Fruit fly (Drosophila melanogaster) whole organism, wandering third instar larva: ENCODE results near the gene RecQ4.
A peak's percentile ranks its signal among the peaks of the same experiment; 100 is the strongest.

ENCODE experiments used
- Abd-B ChIP-seq: fragments of >200 bp; optimal IDR thresholded peaks from 2 replicates; lab custom pipeline; 2017; ENCODE audit warnings: missing biosample characterization, missing genetic modification characterization
- CG32264 ChIP-seq: fragments of 200-800 bp; sonication (Bioruptor generic); optimal IDR thresholded peaks from 2 replicates; lab custom pipeline; 2016; ENCODE audit warnings: missing biosample characterization, missing genetic modification characterization
- CG9705 ChIP-seq: fragments of 200-800 bp; sonication (Bioruptor generic); optimal IDR thresholded peaks from 2 replicates; lab custom pipeline; 2018; ENCODE audit warnings: missing biosample characterization, mild to moderate bottlenecking, missing genetic modification characterization
- CrebA ChIP-seq: fragments of 200-800 bp; sonication (Bioruptor generic); optimal IDR thresholded peaks from 2 replicates; lab custom pipeline; 2016; ENCODE audit warnings: missing biosample characterization, mild to moderate bottlenecking, missing genetic modification characterization, borderline replicate concordance
- Dfd ChIP-seq: fragments of >200 bp; optimal IDR thresholded peaks from 2 replicates; lab custom pipeline; 2017; ENCODE audit warnings: missing biosample characterization, missing genetic modification characterization
- Dif ChIP-seq: fragments of 200-275, 200-300 bp; sonication (Bioruptor generic); optimal IDR thresholded peaks from 2 replicates; lab custom pipeline; 2018; ENCODE audit warnings: missing biosample characterization, missing genetic modification characterization; ENCODE audit not compliant: partially characterized antibody
- GATAd ChIP-seq: sonication (Bioruptor generic); optimal IDR thresholded peaks from 2 replicates; lab custom pipeline; 2016; ENCODE audit warnings: missing biosample characterization, missing genetic modification characterization
- HLH106 ChIP-seq: fragments of 200-800 bp; optimal IDR thresholded peaks from 3 replicates; lab custom pipeline; 2019; ENCODE audit warnings: missing biosample characterization, mild to moderate bottlenecking, missing genetic modification characterization, moderate library complexity
- Hnf4 ChIP-seq: fragments of 200-800 bp; sonication (Bioruptor generic); optimal IDR thresholded peaks from 2 replicates; lab custom pipeline; 2016; ENCODE audit warnings: missing biosample characterization, mild to moderate bottlenecking, missing genetic modification characterization
- Hr78 ChIP-seq: fragments of >200 bp; optimal IDR thresholded peaks from 2 replicates; lab custom pipeline; 2017; ENCODE audit warnings: missing biosample characterization, missing genetic modification characterization
- Hr83 ChIP-seq: fragments of 200-300 bp; sonication (Bioruptor generic); optimal IDR thresholded peaks from 2 replicates; lab custom pipeline; 2016; ENCODE audit warnings: missing biosample characterization, mild to moderate bottlenecking, missing genetic modification characterization, moderate library complexity; ENCODE audit not compliant: poor library complexity, severe bottlenecking
- Jra ChIP-seq: sonication (Bioruptor generic); optimal IDR thresholded peaks from 2 replicates; lab custom pipeline; 2016; ENCODE audit warnings: missing biosample characterization, missing genetic modification characterization
- Mio ChIP-seq: sonication (Bioruptor generic); optimal IDR thresholded peaks from 2 replicates; lab custom pipeline; 2016; ENCODE audit warnings: missing biosample characterization, missing genetic modification characterization
- Myc ChIP-seq: fragments of >200 bp; optimal IDR thresholded peaks from 2 replicates; lab custom pipeline; 2017
- N ChIP-seq: fragments of >200 bp; optimal IDR thresholded peaks from 2 replicates; lab custom pipeline; 2018; ENCODE audit warnings: missing biosample characterization, missing external identifiers, missing genetic modification characterization
- OdsH ChIP-seq: fragments of 200-800 bp; sonication (Bioruptor generic); optimal IDR thresholded peaks from 2 replicates; lab custom pipeline; 2016; ENCODE audit warnings: missing biosample characterization, mild to moderate bottlenecking, missing genetic modification characterization
- Rel ChIP-seq, 2 experiments: fragments of 200-800 bp; sonication (Bioruptor generic) in 1 of 2; optimal IDR thresholded peaks; 2 replicates in 1 of 2; 3 replicates in 1 of 2; lab custom pipeline; 2016 to 2019; ENCODE audit warnings: mild to moderate bottlenecking in 2 of 2, missing biosample characterization in 2 of 2, missing genetic modification characterization in 2 of 2, moderate library complexity in 1 of 2
- Sp1 ChIP-seq: fragments of 200-800 bp; sonication (Bioruptor generic); optimal IDR thresholded peaks from 3 replicates; lab custom pipeline; 2019; ENCODE audit warnings: missing biosample characterization, mild to moderate bottlenecking, missing genetic modification characterization, moderate library complexity
- Vsx2 ChIP-seq: fragments of 200-300, 225-300 bp; sonication (Bioruptor generic); optimal IDR thresholded peaks from 2 replicates; lab custom pipeline; 2018; ENCODE audit warnings: missing biosample characterization, missing genetic modification characterization; ENCODE audit not compliant: partially characterized antibody
- br ChIP-seq: fragments of 200-800 bp; sonication (Bioruptor generic); optimal IDR thresholded peaks from 2 replicates; lab custom pipeline; 2016; ENCODE audit warnings: missing biosample characterization, missing genetic modification characterization
- brk ChIP-seq: fragments of 200-800 bp; sonication (Bioruptor generic); optimal IDR thresholded peaks from 2 replicates; lab custom pipeline; 2016; ENCODE audit warnings: missing biosample characterization, mild to moderate bottlenecking, missing genetic modification characterization
- dl ChIP-seq, 2 experiments: fragments of 175-275, 200-275 bp in 1 of 2; fragments of 200-275 bp in 1 of 2; sonication (Bioruptor generic); optimal IDR thresholded peaks; lab custom pipeline; 2018; ENCODE audit warnings: mild to moderate bottlenecking in 2 of 2, missing biosample characterization in 2 of 2, missing genetic modification characterization in 2 of 2, moderate library complexity in 2 of 2; ENCODE audit not compliant: partially characterized antibody in 2 of 2, insufficient read depth in 1 of 2
- dmrt93B ChIP-seq: fragments of 200-800 bp; sonication (Bioruptor generic); optimal IDR thresholded peaks from 2 replicates; lab custom pipeline; 2018; ENCODE audit warnings: missing biosample characterization, mild to moderate bottlenecking, missing genetic modification characterization
- dsf ChIP-seq: sonication (Bioruptor generic); optimal IDR thresholded peaks from 2 replicates; lab custom pipeline; 2016; ENCODE audit warnings: missing biosample characterization, missing genetic modification characterization, borderline replicate concordance
- ey ChIP-seq: fragments of 200-800 bp; sonication (Bioruptor generic); optimal IDR thresholded peaks from 2 replicates; lab custom pipeline; 2016; ENCODE audit warnings: missing biosample characterization, missing genetic modification characterization
- foxo ChIP-seq, 2 experiments: fragments of 200-800 bp; sonication (Bioruptor generic); optimal IDR thresholded peaks; 2 replicates in 1 of 2; 3 replicates in 1 of 2; lab custom pipeline; 2016 to 2017; ENCODE audit warnings: missing biosample characterization in 2 of 2, missing genetic modification characterization in 2 of 2
- fru ChIP-seq: fragments of 200-800 bp; sonication (Bioruptor generic); optimal IDR thresholded peaks from 3 replicates; lab custom pipeline; 2016; ENCODE audit warnings: missing biosample characterization, mild to moderate bottlenecking, missing genetic modification characterization
- h ChIP-seq: fragments of 200-800 bp; sonication (Bioruptor generic); optimal IDR thresholded peaks from 3 replicates; lab custom pipeline; 2016; ENCODE audit warnings: missing biosample characterization, mild to moderate bottlenecking, missing genetic modification characterization
- jim ChIP-seq: fragments of 175-275, 200-325 bp; sonication (Bioruptor generic); optimal IDR thresholded peaks from 2 replicates; lab custom pipeline; 2016; ENCODE audit warnings: missing biosample characterization, mild to moderate bottlenecking, missing genetic modification characterization
- lola ChIP-seq: fragments of >200 bp; optimal IDR thresholded peaks from 2 replicates; lab custom pipeline; 2017; ENCODE audit warnings: missing biosample characterization, missing genetic modification characterization
- pan ChIP-seq: fragments of >200 bp; optimal IDR thresholded peaks from 2 replicates; lab custom pipeline; 2017
- psq ChIP-seq: fragments of 200-800 bp; sonication (Bioruptor generic); optimal IDR thresholded peaks from 3 replicates; lab custom pipeline; 2017; ENCODE audit warnings: missing biosample characterization, mild to moderate bottlenecking, missing genetic modification characterization, moderate library complexity
- rgr ChIP-seq: fragments of 200-800 bp; sonication (Bioruptor generic); optimal IDR thresholded peaks from 3 replicates; lab custom pipeline; 2016; ENCODE audit warnings: missing biosample characterization, mild to moderate bottlenecking, missing genetic modification characterization
- sage ChIP-seq: fragments of 200-800 bp; sonication (Bioruptor generic); optimal IDR thresholded peaks from 2 replicates; lab custom pipeline; 2016; ENCODE audit warnings: missing biosample characterization, mild to moderate bottlenecking, missing genetic modification characterization
- sv ChIP-seq: fragments of 200-800 bp; sonication (Bioruptor generic); optimal IDR thresholded peaks from 3 replicates; lab custom pipeline; 2016; ENCODE audit warnings: missing biosample characterization, missing genetic modification characterization
- tai ChIP-seq: sonication (Bioruptor generic); optimal IDR thresholded peaks from 2 replicates; lab custom pipeline; 2016; ENCODE audit warnings: missing biosample characterization, missing genetic modification characterization
- usp ChIP-seq: fragments of >200 bp; optimal IDR thresholded peaks from 2 replicates; lab custom pipeline; 2017; ENCODE audit warnings: missing biosample characterization, missing genetic modification characterization
- woc ChIP-seq: sonication (Bioruptor generic); optimal IDR thresholded peaks from 2 replicates; lab custom pipeline; 2016; ENCODE audit warnings: missing biosample characterization, mild to moderate bottlenecking, missing genetic modification characterization

Gene RecQ4

DNA sequence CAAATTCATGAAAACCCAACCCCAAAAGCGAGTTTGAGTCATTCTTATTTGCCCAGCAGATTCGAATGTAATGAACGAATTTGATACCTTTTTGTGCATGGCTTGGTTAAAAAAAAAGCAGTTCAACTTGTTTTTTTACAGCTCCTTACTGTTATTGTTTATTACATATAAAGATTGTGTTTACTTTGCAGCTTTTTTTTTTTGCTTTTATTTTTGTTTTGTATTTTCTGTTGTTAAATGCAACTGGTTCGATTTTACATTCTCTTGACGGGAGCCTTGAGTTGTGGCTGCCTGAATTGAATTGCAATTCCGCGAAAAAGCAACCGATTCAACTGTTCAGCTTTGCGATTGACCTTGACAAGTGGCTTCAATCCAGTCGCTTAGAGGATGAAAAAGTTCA is 21.2 kb downstream of the RecQ4 start:
- TF ChIP-seq CG32264 (GFP tag; lab: Kevin White, UChicago) (no peak), usp (GFP tag; lab: Kevin White, UChicago) (no peak), Rel (GFP tag; optimal IDR thresholded peaks at IDR 0.05; lab: Kevin White, UChicago) (no peak), Rel (tag; optimal IDR thresholded peaks at IDR 0.05; lab: Kevin White, UChicago) (no peak), woc (GFP tag; lab: Kevin White, UChicago) (no peak), Dfd (GFP tag; lab: Kevin White, UChicago) (no peak), Hr78 (GFP tag; lab: Kevin White, UChicago) (no peak), brk (GFP tag; lab: Kevin White, UChicago) (no peak), sage (GFP tag; lab: Kevin White, UChicago) (no peak), Dif (GFP tag; lab: Kevin White, UChicago) (no peak), OdsH (GFP tag; lab: Kevin White, UChicago) (no peak), N (GFP tag; lab: Kevin White, UChicago) (no peak), ey (GFP tag; lab: Kevin White, UChicago) (no peak), Vsx2 (GFP tag; lab: Kevin White, UChicago) (no peak), foxo (GFP tag; optimal IDR thresholded peaks at IDR 0.05; lab: Kevin White, UChicago) (no peak), Jra (GFP tag; lab: Kevin White, UChicago) (no peak), Hnf4 (no peak), jim (GFP tag; lab: Kevin White, UChicago) (no peak), GATAd (GFP tag; lab: Kevin White, UChicago) (no peak)

DNA sequence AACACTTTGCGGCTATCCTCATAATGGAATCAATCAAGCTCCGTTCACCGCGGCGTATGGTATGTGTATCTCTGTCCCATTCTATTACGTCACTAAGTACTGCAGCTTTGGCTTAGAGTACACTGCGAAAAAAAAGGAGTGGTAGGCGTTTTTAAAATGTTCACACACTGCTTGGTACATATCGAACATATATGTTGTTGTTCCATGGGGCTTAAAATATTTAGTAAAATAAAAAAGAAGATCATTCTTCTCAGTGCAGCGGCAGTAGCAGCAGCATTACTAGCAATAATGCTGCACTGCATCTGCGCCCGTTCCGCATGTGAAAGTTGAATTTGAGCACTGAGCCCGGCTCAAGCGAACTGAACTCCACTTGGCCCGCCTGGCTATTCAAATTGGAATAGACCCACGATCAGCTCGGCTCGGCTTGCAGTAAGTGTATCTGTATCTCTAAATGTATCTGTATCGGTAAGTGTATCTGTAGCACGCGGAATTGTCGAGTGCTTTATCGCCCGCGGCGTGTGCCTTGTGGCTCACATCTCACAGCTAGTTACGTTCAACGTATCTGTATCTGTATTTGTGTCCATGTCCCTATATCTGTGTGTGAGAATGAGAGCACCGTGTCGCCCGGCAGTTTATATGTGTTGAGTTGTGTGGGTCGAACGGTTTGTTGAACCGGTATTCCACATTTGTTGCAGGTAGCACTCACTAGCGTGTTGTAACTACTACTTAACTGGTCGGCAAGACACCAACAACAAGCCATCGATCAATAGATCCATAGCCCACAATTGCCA is 22.4 kb downstream of the RecQ4 start:
- TF ChIP-seq CrebA (GFP tag; lab: Kevin White, UChicago): no peak
- no peak for TF ChIP-seq pan (lab: Kevin White, UChicago)
- peak; percentile 10 for TF ChIP-seq HLH106 (tag; lab: Kevin White, UChicago)
- peak; percentile 45 for TF ChIP-seq rgr (GFP tag; lab: Kevin White, UChicago)
- peak; percentile 16 for TF ChIP-seq woc (GFP tag; lab: Kevin White, UChicago)
- no peak for TF ChIP-seq CG9705 (GFP tag; lab: Kevin White, UChicago)
- no peak for TF ChIP-seq Mio (GFP tag; lab: Kevin White, UChicago)
- TF ChIP-seq Abd-B (GFP tag; lab: Kevin White, UChicago): no peak
- no peak for TF ChIP-seq Jra (GFP tag; lab: Kevin White, UChicago)
- TF ChIP-seq Myc: no peak
- no peak for TF ChIP-seq sage (GFP tag; lab: Kevin White, UChicago)
- no peak for TF ChIP-seq N (GFP tag; lab: Kevin White, UChicago)
- TF ChIP-seq psq (GFP tag; lab: Kevin White, UChicago): no peak
- no peak for TF ChIP-seq Vsx2 (GFP tag; lab: Kevin White, UChicago)
- TF ChIP-seq fru (GFP tag; lab: Kevin White, UChicago): peak; percentile 64
- TF ChIP-seq Hnf4: no peak
- TF ChIP-seq dmrt93B (GFP tag; lab: Kevin White, UChicago): peak; percentile 16
- TF ChIP-seq OdsH (GFP tag; lab: Kevin White, UChicago): no peak
- peak; percentile 47 for TF ChIP-seq ey (GFP tag; lab: Kevin White, UChicago)
- no peak for TF ChIP-seq CG32264 (GFP tag; lab: Kevin White, UChicago)
- no peak for TF ChIP-seq Dfd (GFP tag; lab: Kevin White, UChicago)
- peak; percentile 8 for TF ChIP-seq br (GFP tag; lab: Kevin White, UChicago)
- no peak for TF ChIP-seq GATAd (GFP tag; lab: Kevin White, UChicago)
- no peak for TF ChIP-seq jim (GFP tag; lab: Kevin White, UChicago)
- no peak for TF ChIP-seq dl (GFP tag; optimal IDR thresholded peaks at IDR 0.05; lab: Kevin White, UChicago; ENCODE audit: insufficient read depth in 1 of 2, partially characterized antibody in 2 of 2)
- TF ChIP-seq Hr83 (GFP tag; lab: Kevin White, UChicago): no peak
- no peak for TF ChIP-seq brk (GFP tag; lab: Kevin White, UChicago)
- TF ChIP-seq usp (GFP tag; lab: Kevin White, UChicago): no peak
- TF ChIP-seq Sp1 (GFP tag; lab: Kevin White, UChicago): no peak
- TF ChIP-seq foxo (GFP tag; optimal IDR thresholded peaks at IDR 0.05; lab: Kevin White, UChicago): peak in 1 of 2 experiments; percentile 6
- no peak for TF ChIP-seq Hr78 (GFP tag; lab: Kevin White, UChicago)
- no peak for TF ChIP-seq Dif (GFP tag; lab: Kevin White, UChicago)
- no peak for TF ChIP-seq lola
- TF ChIP-seq sv (GFP tag; lab: Kevin White, UChicago): peak; percentile 39
- peak; percentile 2 for TF ChIP-seq h
- no peak for TF ChIP-seq tai (GFP tag; lab: Kevin White, UChicago)
- TF ChIP-seq dsf: no peak
- TF ChIP-seq Rel (GFP tag; optimal IDR thresholded peaks at IDR 0.05; lab: Kevin White, UChicago): no peak
- TF ChIP-seq Rel (tag; optimal IDR thresholded peaks at IDR 0.05; lab: Kevin White, UChicago): no peak
